Fruit fly (Drosophila melanogaster): ENCODE measurements around the gene path.

dm6 chr3L:9505713-9506062 lies 560 bp upstream of the path start:
- TF ChIP-seq usp (GFP tag; optimal IDR thresholded peaks at IDR 0.05) (no peak), CG8478 (optimal IDR thresholded peaks at IDR 0.05) (no peak), psq (optimal IDR thresholded peaks at IDR 0.05) (no peak), Dll (optimal IDR thresholded peaks at IDR 0.05) (no peak), EcR (GFP tag; optimal IDR thresholded peaks at IDR 0.05) (peak; percentile 49 to 61)
